Worm (Caenorhabditis elegans) whole organism, L4 larva: ENCODE data around the gene T20D4.10.

Experiments
- duxl-1 ChIP-seq: sonication (generic microtip); optimal IDR thresholded peaks from 2 replicates; lab custom pipeline; 2016; ENCODE audit warnings: mild to moderate bottlenecking, missing genetic modification characterization, moderate library complexity, missing compliant biosample characterization; ENCODE audit not compliant: poor library complexity
- hif-1 ChIP-seq, 2 experiments: sonication (generic microtip); optimal IDR thresholded peaks; 2 replicates each; lab custom pipeline; 2016 to 2017; ENCODE audit warnings: missing compliant biosample characterization in 2 of 2, missing genetic modification characterization in 2 of 2, missing genetic modification reagents in 2 of 2, missing genotype in 2 of 2, mild to moderate bottlenecking in 1 of 2
- lin-15B ChIP-seq: fragments of 150-350 bp; sonication (generic microtip); optimal IDR thresholded peaks from 3 replicates; lab custom pipeline; 2014; ENCODE audit warnings: missing biosample characterization, missing genetic modification characterization
- pqm-1 ChIP-seq: sonication (generic microtip); optimal IDR thresholded peaks from 2 replicates; lab custom pipeline; 2017; ENCODE audit warnings: missing biosample characterization, missing genetic modification characterization
- tra-1 ChIP-seq: fragments of 200-800 bp; sonication (Bioruptor generic); IDR thresholded peaks from 2 replicates; pipeline ENCODE4 v1.3.6; 2022; ENCODE audit warnings: missing genetic modification reagents, missing genetic modification characterization, missing compliant biosample characterization
- unc-62 ChIP-seq, 3 experiments: fragments of 150-350 bp in 1 of 3; sonication (generic microtip); optimal IDR thresholded peaks in 2 of 3; peaks in 1 of 3; 1 replicate in 1 of 3; 2 replicates in 2 of 3; lab custom pipeline; 2014 to 2017; ENCODE audit warnings: missing biosample characterization in 3 of 3, missing genetic modification characterization in 3 of 3, missing genetic modification reagents in 3 of 3, missing genotype in 1 of 3

ce11 chrV:3424341-3424740, 24.3 kb downstream of the T20D4.10 start, which contains the start of gene srab-21:
- TF ChIP-seq lin-15B (tag; lab: Kevin White, UChicago) = no peak
- TF ChIP-seq tra-1 = no peak
- TF ChIP-seq pqm-1 (tag; lab: Kevin White, UChicago) = no peak
- TF ChIP-seq hif-1 (tag; optimal IDR thresholded peaks at IDR 0.05; lab: Kevin White, UChicago) = no peak
- no peak for TF ChIP-seq duxl-1 (tag; lab: Kevin White, UChicago)
- TF ChIP-seq unc-62 (GFP tag; optimal IDR thresholded peaks at IDR 0.05 in 1 of 2; lab: Kevin White, UChicago) = peak in 1 of 2 experiments; percentile 15
- TF ChIP-seq unc-62 (tag; optimal IDR thresholded peaks at IDR 0.05; lab: Kevin White, UChicago) = no peak
